Fruit fly (Drosophila melanogaster) whole organism, pupa: ENCODE measurements around the gene ND-13A.

ENCODE experiments used
- CG10348 ChIP-seq: fragments of 200-800 bp; sonication (Bioruptor generic); IDR thresholded peaks from 2 replicates; pipeline ENCODE4 v1.3.6; 2022; ENCODE audit warnings: missing biosample characterization, missing genetic modification characterization
- CG12605 ChIP-seq: fragments of 200-800 bp; sonication (Bioruptor generic); IDR thresholded peaks from 2 replicates; pipeline ENCODE4 v1.3.6; 2022; ENCODE audit warnings: missing biosample characterization, missing genetic modification characterization
- CG13204 ChIP-seq: fragments of 200-800 bp; sonication (Bioruptor generic); optimal IDR thresholded peaks from 2 replicates; lab custom pipeline; 2018; ENCODE audit warnings: missing biosample characterization, mild to moderate bottlenecking, missing genetic modification characterization, moderate library complexity
- CG14655 ChIP-seq: fragments of 200-800 bp; sonication (Bioruptor generic); optimal IDR thresholded peaks from 3 replicates; lab custom pipeline; 2017; ENCODE audit warnings: mild to moderate bottlenecking, missing biosample characterization, missing genetic modification reagents, missing genetic modification characterization
- CG15710 ChIP-seq: fragments of 200-800 bp; sonication (Bioruptor generic); optimal IDR thresholded peaks from 2 replicates; lab custom pipeline; 2018; ENCODE audit warnings: missing biosample characterization, mild to moderate bottlenecking, missing genetic modification characterization, moderate library complexity
- CG17806 ChIP-seq: fragments of 200-800 bp; sonication (Bioruptor generic); optimal IDR thresholded peaks from 2 replicates; lab custom pipeline; 2018; ENCODE audit warnings: missing biosample characterization, mild to moderate bottlenecking, missing genetic modification characterization, moderate library complexity
- CG32121 ChIP-seq: fragments of 200-800 bp; sonication (Bioruptor generic); IDR thresholded peaks from 2 replicates; pipeline ENCODE4 v1.3.6; 2022; ENCODE audit warnings: missing biosample characterization, missing genetic modification characterization
- CG34367 ChIP-seq: fragments of 200-800 bp; sonication (Bioruptor generic); optimal IDR thresholded peaks from 2 replicates; lab custom pipeline; 2018; ENCODE audit warnings: missing biosample characterization, mild to moderate bottlenecking, missing genetic modification characterization
- CG4496 ChIP-seq: fragments of 200-800 bp; sonication (Bioruptor generic); IDR thresholded peaks from 3 replicates; pipeline ENCODE4 v1.3.6; 2022; ENCODE audit warnings: missing biosample characterization, missing genetic modification characterization
- CG8159 ChIP-seq: fragments of 200-800 bp; sonication (Bioruptor generic); optimal IDR thresholded peaks from 3 replicates; lab custom pipeline; 2018; ENCODE audit warnings: missing biosample characterization, mild to moderate bottlenecking, missing genetic modification characterization, moderate library complexity
- CG8301 ChIP-seq: fragments of 200-800 bp; sonication (Bioruptor generic); optimal IDR thresholded peaks from 2 replicates; lab custom pipeline; 2018; ENCODE audit warnings: missing biosample characterization, mild to moderate bottlenecking, missing genetic modification characterization
- CG9948 ChIP-seq: fragments of 200-800 bp; sonication (Bioruptor generic); optimal IDR thresholded peaks from 2 replicates; lab custom pipeline; 2018; ENCODE audit warnings: missing biosample characterization, mild to moderate bottlenecking, missing genetic modification characterization, moderate library complexity
- D1 ChIP-seq: fragments of 200-800 bp; sonication (Bioruptor generic); optimal IDR thresholded peaks from 2 replicates; lab custom pipeline; 2018; ENCODE audit warnings: missing biosample characterization, mild to moderate bottlenecking, missing genetic modification characterization, moderate library complexity
- EcR ChIP-seq: fragments of 200-800 bp; sonication (Bioruptor generic); optimal IDR thresholded peaks from 3 replicates; lab custom pipeline; 2019; ENCODE audit warnings: missing biosample characterization, missing genetic modification characterization, mild to moderate bottlenecking, moderate library complexity, missing genetic modification reagents
- Ets98B ChIP-seq: fragments of 200-800 bp; sonication (Bioruptor generic); IDR thresholded peaks from 2 replicates; pipeline ENCODE4 v1.3.6; 2022; ENCODE audit warnings: missing biosample characterization, missing genetic modification characterization
- Pif1A ChIP-seq: fragments of 200-800 bp; sonication (Bioruptor generic); optimal IDR thresholded peaks from 3 replicates; lab custom pipeline; 2016; ENCODE audit warnings: missing biosample characterization, missing genetic modification characterization
- Pif1B ChIP-seq: fragments of 200-800 bp; sonication (Bioruptor generic); optimal IDR thresholded peaks from 3 replicates; lab custom pipeline; 2016; ENCODE audit warnings: missing biosample characterization, missing genetic modification characterization
- Snoo ChIP-seq: fragments of 200-800 bp; sonication (Bioruptor generic); optimal IDR thresholded peaks from 3 replicates; lab custom pipeline; 2017; ENCODE audit warnings: missing biosample characterization, mild to moderate bottlenecking, missing genetic modification characterization, inconsistent platforms
- fd96Ca ChIP-seq: fragments of 200-800 bp; sonication (Bioruptor generic); IDR thresholded peaks from 3 replicates; pipeline ENCODE4 v1.3.6; 2022; ENCODE audit warnings: missing biosample characterization, missing genetic modification characterization
- gl ChIP-seq: fragments of 200-800 bp; sonication (Bioruptor generic); optimal IDR thresholded peaks from 2 replicates; lab custom pipeline; 2018; ENCODE audit warnings: missing biosample characterization, mild to moderate bottlenecking, missing genetic modification characterization
- rn ChIP-seq: fragments of 200-800 bp; sonication (Bioruptor generic); IDR thresholded peaks from 2 replicates; pipeline ENCODE4 v1.3.6; 2022; ENCODE audit warnings: missing biosample characterization, missing genetic modification characterization

Gene ND-13A

dm6 chr2L:5109059-5109458 lies 9.0 kb upstream of the ND-13A start:
- TF ChIP-seq D1 (tag; lab: Kevin White, UChicago) (no peak), CG4496 (GFP tag; lab: Robert Waterston, UW) (no peak), Snoo (tag; lab: Kevin White, UChicago) (no peak), CG13204 (no peak), CG12605 (GFP tag; lab: Robert Waterston, UW) (no peak), Ets98B (no peak), gl (tag; lab: Kevin White, UChicago) (no peak), CG8301 (no peak), Pif1B (GFP tag; lab: Kevin White, UChicago) (no peak), CG8159 (tag; lab: Kevin White, UChicago) (no peak), CG17806 (tag; lab: Kevin White, UChicago) (no peak), CG15710 (tag; lab: Kevin White, UChicago) (no peak), CG9948 (tag; lab: Kevin White, UChicago) (no peak), CG10348 (no peak), Pif1A (GFP tag; lab: Kevin White, UChicago) (no peak), CG32121 (GFP tag; lab: Robert Waterston, UW) (no peak), fd96Ca (GFP tag; lab: Robert Waterston, UW) (no peak)

- TF ChIP-seq fd96Ca (GFP tag; lab: Robert Waterston, UW) (no peak), Pif1B (GFP tag; lab: Kevin White, UChicago) (peak; percentile 5), CG14655 (GFP tag; lab: Kevin White, UChicago) (no peak), Ets98B (no peak), EcR (GFP tag; lab: Kevin White, UChicago) (peak; percentile 73), CG17806 (tag; lab: Kevin White, UChicago) (no peak)
Measured at dm6 chr2L:5108273-5108653, 8.2 kb upstream of the ND-13A start.

- TF ChIP-seq Snoo (tag; lab: Kevin White, UChicago): peak; percentile 97
- peak; percentile 88 for TF ChIP-seq CG14655 (GFP tag; lab: Kevin White, UChicago)
- peak; percentile 94 for TF ChIP-seq CG4496 (GFP tag; lab: Robert Waterston, UW)
- peak; percentile 93 for TF ChIP-seq Ets98B
- peak; percentile 73 for TF ChIP-seq CG17806 (tag; lab: Kevin White, UChicago)
- TF ChIP-seq CG15710 (tag; lab: Kevin White, UChicago): peak; percentile 92
- peak; percentile 88 for TF ChIP-seq CG9948 (tag; lab: Kevin White, UChicago)
- TF ChIP-seq CG13204: no peak
- TF ChIP-seq Pif1B (GFP tag; lab: Kevin White, UChicago): peak; percentile 82
- TF ChIP-seq CG32121 (GFP tag; lab: Robert Waterston, UW): peak; percentile 94
- peak; percentile 74 for TF ChIP-seq CG12605 (GFP tag; lab: Robert Waterston, UW)
- peak; percentile 95 for TF ChIP-seq fd96Ca (GFP tag; lab: Robert Waterston, UW)
- TF ChIP-seq D1 (tag; lab: Kevin White, UChicago): peak; percentile 61
- peak; percentile 90 for TF ChIP-seq CG8159 (tag; lab: Kevin White, UChicago)
- peak; percentile 91 for TF ChIP-seq CG10348
- TF ChIP-seq gl (tag; lab: Kevin White, UChicago): peak; percentile 53
- TF ChIP-seq CG8301: peak; percentile 84
- TF ChIP-seq Pif1A (GFP tag; lab: Kevin White, UChicago): peak; percentile 97
- TF ChIP-seq CG34367 (tag; lab: Kevin White, UChicago): peak; percentile 82
- TF ChIP-seq EcR (GFP tag; lab: Kevin White, UChicago): no peak
- peak; percentile 83 for TF ChIP-seq rn (GFP tag; lab: Robert Waterston, UW)
Measured at dm6 chr2L:5107626-5108272, 7.7 kb upstream of the ND-13A start.

- TF ChIP-seq CG10348: no peak
- peak; percentile 57 for TF ChIP-seq CG32121 (GFP tag; lab: Robert Waterston, UW)
Measured at dm6 chr2L:5103733-5104132, 3.6 kb upstream of the ND-13A start.

DNA sequence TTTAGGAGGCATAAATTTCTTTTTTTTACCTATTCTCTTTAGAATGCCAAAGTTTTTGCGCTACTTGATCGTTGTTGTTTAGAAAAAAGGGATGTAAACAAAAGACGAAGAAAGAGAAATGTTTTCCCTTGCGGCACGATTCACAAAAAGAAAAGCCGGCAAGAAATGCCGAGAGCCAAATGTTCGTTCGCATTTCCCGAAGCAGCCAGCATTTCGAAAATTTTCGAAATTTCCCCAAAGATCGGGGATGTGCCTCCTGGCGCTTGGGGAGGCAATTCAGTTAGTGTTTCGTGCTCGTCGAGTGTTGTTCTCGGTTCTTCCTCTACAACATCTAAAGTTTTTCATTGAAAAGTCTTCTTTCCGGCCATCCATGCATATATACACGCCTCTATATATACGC lies 489 bp upstream of the ND-13A start, which contains the start of gene Msp300:
Gene Msp300, plus strand, starts transcription at position 301 of the 400 bp plus-strand sequence.
- TF ChIP-seq CG10348 (no peak), CG8159 (tag; lab: Kevin White, UChicago) (no peak)
- TF ChIP-seq, all 21 proteins: peak for 0

- TF ChIP-seq Pif1B (GFP tag; lab: Kevin White, UChicago): no peak
- no peak for TF ChIP-seq CG9948 (tag; lab: Kevin White, UChicago)
- TF ChIP-seq Ets98B: 0 out of 2 replicates have a peak, but pooled peaks have one; percentile 8
- TF ChIP-seq CG4496 (GFP tag; lab: Robert Waterston, UW): 0 out of 3 replicates have a peak, but pooled peaks have one; percentile 35
- no peak for TF ChIP-seq fd96Ca (GFP tag; lab: Robert Waterston, UW)
- peak; percentile 5 for TF ChIP-seq gl (tag; lab: Kevin White, UChicago)
Measured at dm6 chr2L:5096761-5097160, 3.3 kb downstream of the ND-13A start.

DNA sequence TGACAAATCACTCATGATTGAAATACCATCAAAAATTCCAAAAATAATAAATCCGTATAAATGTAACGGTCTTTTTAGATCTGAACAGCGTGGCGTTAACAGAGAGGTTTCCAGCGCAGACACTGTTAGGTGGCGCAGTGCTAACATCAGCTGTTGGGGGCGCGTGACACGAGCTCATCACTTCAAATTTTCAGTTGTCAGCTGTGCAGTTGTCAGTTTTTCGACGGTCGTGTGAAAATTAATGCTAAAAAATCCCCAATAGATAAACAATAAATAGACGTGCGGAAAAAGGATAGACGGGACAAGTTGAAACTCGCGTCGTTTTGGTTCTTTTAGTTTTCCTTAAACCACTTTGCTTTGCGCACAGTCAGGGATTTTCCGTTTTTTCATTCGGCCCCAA lies 3.9 kb downstream of the ND-13A start, which contains the start of gene CG4230:
Gene CG4230, plus strand, starts transcription at position 6 of the 400 bp plus-strand sequence.
- TF ChIP-seq CG4496 (GFP tag; lab: Robert Waterston, UW) (no peak), CG15710 (tag; lab: Kevin White, UChicago) (no peak)
